Worm (Caenorhabditis elegans) whole organism, L3 larva: ENCODE measurements around the gene acc-3.

Experiments used
- R02D3.7 ChIP-seq: fragments of 150-350 bp; optimal IDR thresholded peaks from 2 replicates; lab custom pipeline; 2014; ENCODE audit warnings: missing biosample characterization, missing genetic modification characterization
- aly-2 ChIP-seq: fragments of 150-350 bp; optimal IDR thresholded peaks from 2 replicates; lab custom pipeline; 2014; ENCODE audit warnings: missing biosample characterization, missing genetic modification characterization
- ceh-16 ChIP-seq: sonication (generic microtip); optimal IDR thresholded peaks from 2 replicates; lab custom pipeline; 2017; ENCODE audit warnings: missing biosample characterization, missing genetic modification characterization
- ceh-9 ChIP-seq: sonication (generic microtip); optimal IDR thresholded peaks from 2 replicates; lab custom pipeline; 2018; ENCODE audit warnings: missing biosample characterization, missing genetic modification characterization
- daf-12 ChIP-seq: fragments of 150-350 bp; optimal IDR thresholded peaks from 2 replicates; lab custom pipeline; 2014; ENCODE audit warnings: missing biosample characterization, missing genetic modification reagents, missing genetic modification characterization
- egl-5 ChIP-seq: fragments of 150-350 bp; optimal IDR thresholded peaks from 2 replicates; lab custom pipeline; 2017; ENCODE audit warnings: missing biosample characterization, missing genetic modification reagents, missing genetic modification characterization, inconsistent platforms
- elt-2 ChIP-seq: sonication (generic microtip); optimal IDR thresholded peaks from 2 replicates; lab custom pipeline; 2016; ENCODE audit warnings: missing genetic modification reagents, mild to moderate bottlenecking, missing genetic modification characterization, missing compliant biosample characterization
- elt-3 ChIP-seq, 3 experiments: fragments of 150-350 bp in 1 of 3; sonication (generic microtip) in 2 of 3; optimal IDR thresholded peaks; 2 replicates in 2 of 3; 4 replicates in 1 of 3; lab custom pipeline; 2014 to 2017; ENCODE audit warnings: missing biosample characterization in 3 of 3, missing genetic modification characterization in 3 of 3
- fkh-10 ChIP-seq: sonication (generic microtip); optimal IDR thresholded peaks from 2 replicates; lab custom pipeline; 2017; ENCODE audit warnings: missing biosample characterization, missing genetic modification reagents, missing genetic modification characterization
- fkh-2 ChIP-seq: fragments of 150-350 bp; optimal IDR thresholded peaks from 2 replicates; lab custom pipeline; 2014; ENCODE audit warnings: missing biosample characterization, missing genetic modification reagents, missing genetic modification characterization
- fos-1 ChIP-seq: fragments of 150-350 bp; optimal IDR thresholded peaks from 2 replicates; lab custom pipeline; 2014; ENCODE audit warnings: missing biosample characterization, missing genetic modification characterization
- hmg-11 ChIP-seq: sonication (generic microtip); optimal IDR thresholded peaks from 2 replicates; lab custom pipeline; 2016; ENCODE audit warnings: missing genetic modification characterization, missing compliant biosample characterization
- lin-39 ChIP-seq: fragments of 150-350 bp; optimal IDR thresholded peaks from 2 replicates; lab custom pipeline; 2018; ENCODE audit warnings: missing biosample characterization, missing genetic modification reagents, missing genetic modification characterization
- lsy-12 ChIP-seq: sonication (generic microtip); optimal IDR thresholded peaks from 2 replicates; lab custom pipeline; 2016; ENCODE audit warnings: mild to moderate bottlenecking, missing genetic modification characterization, missing compliant biosample characterization
- mdl-1 ChIP-seq: fragments of 150-350 bp; optimal IDR thresholded peaks from 2 replicates; lab custom pipeline; 2014; ENCODE audit warnings: missing biosample characterization, missing genetic modification characterization
- mml-1 ChIP-seq: fragments of 150-350 bp; sonication (generic microtip); optimal IDR thresholded peaks from 3 replicates; lab custom pipeline; 2014; ENCODE audit warnings: missing biosample characterization, missing genetic modification characterization
- nfya-1 ChIP-seq: sonication (generic microtip); optimal IDR thresholded peaks from 2 replicates; lab custom pipeline; 2017; ENCODE audit warnings: missing genetic modification characterization, mild to moderate bottlenecking, missing compliant biosample characterization, antibody characterized with exemption, moderate library complexity; ENCODE audit not compliant: insufficient read depth
- nhr-12 ChIP-seq: fragments of 150-350 bp; optimal IDR thresholded peaks from 2 replicates; lab custom pipeline; 2014; ENCODE audit warnings: missing biosample characterization, missing genetic modification characterization
- nhr-23 ChIP-seq: fragments of 150-350 bp; optimal IDR thresholded peaks from 2 replicates; lab custom pipeline; 2014; ENCODE audit warnings: missing biosample characterization, missing genetic modification reagents, missing genetic modification characterization
- nhr-67 ChIP-seq: fragments of 150-350 bp; optimal IDR thresholded peaks from 2 replicates; lab custom pipeline; 2014; ENCODE audit warnings: missing biosample characterization, missing genetic modification characterization
- nhr-76 ChIP-seq: fragments of 150-350 bp; sonication (generic microtip); optimal IDR thresholded peaks from 5 replicates; lab custom pipeline; 2014; ENCODE audit warnings: missing biosample characterization, missing genetic modification characterization
- nhr-77 ChIP-seq: fragments of 150-350 bp; optimal IDR thresholded peaks from 2 replicates; lab custom pipeline; 2014; ENCODE audit warnings: missing biosample characterization, missing genetic modification characterization
- skn-1 ChIP-seq: fragments of 150-350 bp; optimal IDR thresholded peaks from 2 replicates; lab custom pipeline; 2014; ENCODE audit warnings: missing biosample characterization, missing genetic modification characterization
- snpc-4 ChIP-seq: fragments of 150-350 bp; optimal IDR thresholded peaks from 2 replicates; lab custom pipeline; 2014; ENCODE audit warnings: missing biosample characterization, missing genetic modification characterization
- tbx-2 ChIP-seq: sonication (generic microtip); optimal IDR thresholded peaks from 2 replicates; lab custom pipeline; 2016; ENCODE audit warnings: mild to moderate bottlenecking, missing genetic modification characterization, missing compliant biosample characterization
- unc-39 ChIP-seq: sonication (generic microtip); optimal IDR thresholded peaks from 4 replicates; lab custom pipeline; 2017; ENCODE audit warnings: missing biosample characterization, missing genetic modification characterization
- unc-62 ChIP-seq: fragments of 150-350 bp; sonication (generic microtip); optimal IDR thresholded peaks from 4 replicates; lab custom pipeline; 2014; ENCODE audit warnings: missing biosample characterization, missing genetic modification reagents, missing genetic modification characterization
- ztf-11 ChIP-seq: fragments of 150-350 bp; optimal IDR thresholded peaks from 2 replicates; lab custom pipeline; 2014; ENCODE audit warnings: missing biosample characterization, missing genetic modification characterization
- ztf-4 ChIP-seq: fragments of 150-350 bp; optimal IDR thresholded peaks from 2 replicates; lab custom pipeline; 2014; ENCODE audit warnings: missing biosample characterization, missing genetic modification characterization

The acc-3 gene

DNA sequence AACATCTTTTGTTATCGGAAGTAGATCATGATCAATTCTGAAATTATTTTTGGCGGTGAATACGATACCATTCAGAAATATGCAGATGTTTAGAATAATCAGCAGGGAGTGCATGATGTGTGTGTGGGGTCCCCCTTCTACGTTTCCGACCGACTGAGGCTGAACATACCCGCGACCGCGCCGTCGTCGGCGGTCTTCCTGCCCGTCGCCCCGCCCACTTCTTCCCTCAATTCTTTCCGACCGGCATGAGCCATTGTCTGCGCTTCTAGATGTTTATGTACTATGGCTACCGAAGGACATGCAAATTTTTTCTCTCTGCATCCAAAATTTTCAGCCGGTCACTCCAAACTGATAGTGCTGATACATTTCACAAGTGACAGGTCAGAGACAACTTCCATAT lies 16.7 kb upstream of the acc-3 start:
- TF ChIP-seq mml-1 (tag; lab: Kevin White, UChicago) (no peak), fos-1 (tag; lab: Kevin White, UChicago) (no peak), unc-39 (tag; lab: Kevin White, UChicago) (no peak), skn-1 (tag; lab: Kevin White, UChicago) (no peak), nhr-76 (tag; lab: Kevin White, UChicago) (no peak), daf-12 (tag; lab: Kevin White, UChicago) (no peak), unc-62 (GFP tag; lab: Kevin White, UChicago) (no peak), nhr-67 (tag; lab: Kevin White, UChicago) (no peak), mdl-1 (tag; lab: Kevin White, UChicago) (no peak), lin-39 (peak; percentile 37), tbx-2 (tag; lab: Kevin White, UChicago) (no peak), fkh-10 (GFP tag; lab: Kevin White, UChicago) (no peak), ceh-16 (tag; lab: Kevin White, UChicago) (no peak), nhr-12 (tag; lab: Kevin White, UChicago) (no peak), ztf-11 (tag; lab: Kevin White, UChicago) (no peak), hmg-11 (tag; lab: Kevin White, UChicago) (peak; percentile 2), nhr-77 (no peak)

DNA sequence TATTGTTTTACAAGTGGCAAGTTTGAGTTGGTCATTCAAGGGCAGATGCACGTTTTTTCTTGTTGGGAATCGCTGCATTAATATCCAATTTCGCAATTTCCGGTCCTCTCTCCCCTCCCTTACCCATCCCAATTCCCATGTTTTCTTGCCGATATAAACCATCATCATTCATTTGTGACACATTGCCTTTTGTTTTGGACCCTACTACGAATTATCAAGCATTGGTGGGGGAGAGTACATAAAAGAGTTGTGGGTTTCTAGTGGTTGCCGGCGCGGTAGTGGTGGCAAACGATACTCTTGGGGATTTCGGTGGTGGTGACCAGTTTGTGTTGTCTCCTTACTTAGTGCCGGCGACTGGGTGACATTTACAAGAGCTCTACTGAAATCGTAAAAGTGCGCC lies 15.0 kb upstream of the acc-3 start:
- TF ChIP-seq aly-2 (tag; lab: Kevin White, UChicago), result no peak
- no peak for TF ChIP-seq skn-1 (tag; lab: Kevin White, UChicago)
- TF ChIP-seq lin-39, result peak; percentile 32
- no peak for TF ChIP-seq ztf-4
- TF ChIP-seq egl-5, result no peak
- no peak for TF ChIP-seq snpc-4 (tag; lab: Kevin White, UChicago)

DNA sequence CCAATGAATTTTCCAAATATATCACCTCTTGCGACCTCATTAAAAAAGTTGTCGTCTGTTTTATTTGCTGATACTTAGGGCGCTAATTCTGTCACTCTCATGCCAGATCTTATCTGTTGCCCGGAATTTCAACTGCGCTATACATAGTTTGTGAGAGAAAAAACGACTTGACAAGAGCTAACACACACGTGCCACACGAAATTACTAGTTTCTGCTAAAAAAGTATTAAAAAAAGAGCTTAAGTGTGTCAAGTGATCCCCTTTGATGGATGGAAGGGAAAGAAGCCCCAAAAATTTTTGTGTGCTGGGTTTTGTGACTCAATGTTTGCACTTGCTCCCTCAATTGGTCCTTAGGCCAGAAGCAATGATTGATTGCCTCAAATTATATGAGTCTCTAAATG lies 13.3 kb upstream of the acc-3 start:
- TF ChIP-seq mdl-1 (tag; lab: Kevin White, UChicago), result peak; percentile 5
- no peak for TF ChIP-seq ceh-9
- TF ChIP-seq elt-2 (tag; lab: Kevin White, UChicago), result no peak
- TF ChIP-seq snpc-4 (tag; lab: Kevin White, UChicago), result no peak

DNA sequence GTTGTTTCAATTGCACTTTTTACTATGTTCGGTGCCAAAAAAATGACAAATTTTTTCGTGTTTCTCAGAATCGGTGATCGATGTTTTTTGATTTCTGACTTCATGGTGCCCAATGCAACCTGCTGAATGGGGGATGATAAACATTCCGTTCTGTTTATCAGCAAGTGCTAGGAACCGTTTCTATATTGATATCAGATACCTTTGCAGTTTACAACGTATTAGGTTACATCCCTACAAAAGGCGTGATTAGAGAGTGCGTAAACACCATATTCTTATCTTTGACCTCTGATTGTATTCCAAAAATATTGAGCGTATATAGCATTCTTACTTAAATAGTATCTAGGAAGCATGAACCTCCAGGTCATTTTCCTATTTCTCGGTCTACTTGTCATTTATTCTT lies 5.5 kb upstream of the acc-3 start, which contains the start of gene aman-1:
Gene aman-1 (plus strand): TSS at position 344 of the 400 bp plus-strand sequence.
- TF ChIP-seq elt-3 (tag; optimal IDR thresholded peaks at IDR 0.05; lab: Kevin White, UChicago) (no peak), fkh-10 (GFP tag; lab: Kevin White, UChicago) (no peak), nhr-23 (tag; lab: Kevin White, UChicago) (no peak)

DNA sequence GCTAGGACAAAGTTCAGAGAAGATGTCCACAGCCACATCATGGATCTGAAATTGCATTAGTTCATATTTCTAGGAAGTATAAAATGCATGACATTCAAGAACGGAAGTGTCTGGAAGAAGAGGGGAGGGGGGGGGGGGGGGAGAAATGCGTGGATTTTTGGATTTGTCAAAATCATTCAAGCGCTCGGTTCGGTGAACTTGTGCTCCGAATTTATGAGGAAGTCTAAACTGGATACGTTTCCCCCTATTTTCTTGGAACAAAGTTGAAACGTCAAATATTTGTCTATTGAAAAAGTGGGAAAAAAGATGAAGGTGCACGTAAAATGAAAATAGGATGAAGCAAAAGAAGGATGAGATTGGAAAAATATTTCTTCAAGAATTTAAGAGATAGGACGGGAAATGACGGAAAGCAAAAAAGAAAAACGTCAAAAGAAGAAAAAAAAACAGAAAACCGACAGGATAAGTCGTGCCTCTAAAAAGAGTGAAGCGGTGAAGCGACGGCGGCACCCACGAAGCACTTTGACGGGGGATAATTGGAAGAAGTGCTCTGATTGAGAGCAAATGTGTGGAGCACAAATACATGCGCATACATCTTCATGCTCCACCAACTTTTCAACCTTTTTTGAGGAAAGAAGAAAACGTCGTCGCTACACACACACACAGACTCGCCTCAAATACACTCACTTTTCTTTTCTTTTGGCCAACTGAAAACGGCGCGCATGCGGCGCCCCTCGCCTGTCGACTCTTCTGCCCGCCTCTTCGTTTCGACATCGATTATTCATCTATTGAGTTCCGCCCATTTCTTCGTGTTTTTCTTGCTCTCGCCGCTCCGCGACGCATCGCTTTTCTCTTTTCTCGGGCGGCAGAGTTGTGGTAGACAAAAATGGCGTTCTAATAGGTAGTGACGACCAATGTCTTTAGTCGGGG lies 6.4 kb downstream of the acc-3 start, which contains the start of gene F55D10.4:
Gene F55D10.4 (minus strand): TSS at position 51 of the 927 bp plus-strand sequence.
- peak; percentile 12 for TF ChIP-seq nfya-1 (tag; lab: Kevin White, UChicago)
- TF ChIP-seq R02D3.7, result no peak
- TF ChIP-seq fkh-2 (tag; lab: Kevin White, UChicago), result no peak
- no peak for TF ChIP-seq unc-39 (tag; lab: Kevin White, UChicago)
- TF ChIP-seq nhr-67 (tag; lab: Kevin White, UChicago), result no peak
- TF ChIP-seq elt-3 (tag; optimal IDR thresholded peaks at IDR 0.05; lab: Kevin White, UChicago), result no peak
- no peak for TF ChIP-seq fos-1 (tag; lab: Kevin White, UChicago)
- TF ChIP-seq skn-1 (tag; lab: Kevin White, UChicago), result no peak
- TF ChIP-seq nhr-77, result no peak
- no peak for TF ChIP-seq nhr-76 (tag; lab: Kevin White, UChicago)
- peak; percentile 6 for TF ChIP-seq hmg-11 (tag; lab: Kevin White, UChicago)
- no peak for TF ChIP-seq lsy-12 (tag; lab: Kevin White, UChicago)

DNA sequence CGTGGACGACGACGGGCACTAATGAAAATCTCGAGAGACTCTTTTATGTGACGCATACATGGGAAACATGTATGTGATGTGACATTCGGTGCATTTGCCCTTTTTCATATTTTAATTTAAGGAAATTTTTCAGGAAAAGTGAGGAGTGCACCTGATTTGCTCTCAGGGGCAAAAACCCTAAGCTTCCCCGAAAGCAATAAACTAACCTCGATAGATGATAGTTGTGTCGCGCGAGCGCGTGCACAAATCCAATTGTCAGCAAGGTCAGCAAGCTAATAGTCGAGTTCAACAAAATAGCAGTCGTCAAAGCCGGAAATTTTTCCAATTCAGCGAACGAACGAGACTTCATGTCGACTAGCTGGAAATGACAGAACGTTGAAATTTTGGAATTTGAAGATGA lies 9.2 kb downstream of the acc-3 start:
- TF ChIP-seq mdl-1 (tag; lab: Kevin White, UChicago) (no peak), fkh-10 (GFP tag; lab: Kevin White, UChicago) (peak; percentile 64)
- TF ChIP-seq, all 47 proteins: peak for 1
